Fruit fly (Drosophila melanogaster): Measurements from ENCODE around the gene pan.

DNA sequence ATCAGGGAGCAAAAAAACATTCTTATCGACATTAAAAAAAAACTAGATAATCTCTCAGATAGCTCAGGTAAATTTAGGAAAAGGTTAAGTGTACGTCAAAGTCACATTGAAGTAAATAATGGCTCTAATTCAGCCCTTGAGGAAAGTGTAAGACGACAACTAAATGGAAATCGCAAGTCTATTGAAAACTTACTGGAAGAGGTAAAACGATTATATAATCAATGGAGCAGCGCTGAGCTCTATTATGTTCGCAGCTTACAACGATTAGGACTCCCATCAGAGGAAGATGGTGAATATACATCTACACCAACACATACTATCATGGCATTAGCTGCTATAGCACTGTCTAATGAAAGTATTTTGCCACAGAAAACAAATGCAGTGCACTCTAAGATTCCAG is 22.9 kb downstream of the pan start:
- TF ChIP-seq Hnf4 (GFP tag; optimal IDR thresholded peaks at IDR 0.05) (no peak), Vsx2 (GFP tag; optimal IDR thresholded peaks at IDR 0.05; ENCODE audit: partially characterized antibody) (no peak), rgr (GFP tag; optimal IDR thresholded peaks at IDR 0.05) (no peak), OdsH (GFP tag; optimal IDR thresholded peaks at IDR 0.05) (no peak)

Data from whole organism, wandering third instar larva.